Worm (Caenorhabditis elegans) whole organism, L2 larva: ENCODE measurements around the gene tbc-16.

Experiments used
- R02D3.7 ChIP-seq: fragments of 150-350 bp; optimal IDR thresholded peaks from 2 replicates; lab custom pipeline; 2014; ENCODE audit warnings: missing biosample characterization, missing genetic modification characterization
- ama-1 ChIP-seq: fragments of 150-350 bp; optimal IDR thresholded peaks from 2 replicates; lab custom pipeline; 2018; ENCODE audit warnings: inconsistent platforms
- blmp-1 ChIP-seq: sonication (generic microtip); optimal IDR thresholded peaks from 2 replicates; lab custom pipeline; 2017; ENCODE audit warnings: missing genetic modification characterization, mild to moderate bottlenecking, missing compliant biosample characterization, antibody characterized with exemption, moderate library complexity; ENCODE audit not compliant: insufficient read depth
- ceh-16 ChIP-seq: fragments of 150-350 bp; optimal IDR thresholded peaks from 2 replicates; lab custom pipeline; 2014; ENCODE audit warnings: missing biosample characterization, missing genetic modification characterization
- nhr-12 ChIP-seq: fragments of 150-350 bp; optimal IDR thresholded peaks from 2 replicates; lab custom pipeline; 2014; ENCODE audit warnings: missing biosample characterization, missing genetic modification characterization
- nhr-6 ChIP-seq: fragments of 150-350 bp; optimal IDR thresholded peaks from 2 replicates; lab custom pipeline; 2014; ENCODE audit warnings: missing biosample characterization, missing genetic modification characterization
- nhr-77 ChIP-seq: fragments of 150-350 bp; optimal IDR thresholded peaks from 2 replicates; lab custom pipeline; 2014; ENCODE audit warnings: missing biosample characterization, missing genetic modification characterization
- unc-55 ChIP-seq: fragments of 150-350 bp; sonication (generic microtip); optimal IDR thresholded peaks from 3 replicates; lab custom pipeline; 2014; ENCODE audit warnings: missing biosample characterization, missing genetic modification reagents, missing genetic modification characterization
- unc-62 ChIP-seq: fragments of 150-350 bp; optimal IDR thresholded peaks from 2 replicates; lab custom pipeline; 2014; ENCODE audit warnings: missing biosample characterization, missing genetic modification reagents, missing genetic modification characterization
- ztf-11 ChIP-seq: sonication (generic microtip); optimal IDR thresholded peaks from 2 replicates; lab custom pipeline; 2017; ENCODE audit warnings: missing biosample characterization, missing genetic modification characterization
- ztf-4 ChIP-seq: fragments of 150-350 bp; optimal IDR thresholded peaks from 2 replicates; lab custom pipeline; 2014; ENCODE audit warnings: missing biosample characterization, missing genetic modification characterization

DNA sequence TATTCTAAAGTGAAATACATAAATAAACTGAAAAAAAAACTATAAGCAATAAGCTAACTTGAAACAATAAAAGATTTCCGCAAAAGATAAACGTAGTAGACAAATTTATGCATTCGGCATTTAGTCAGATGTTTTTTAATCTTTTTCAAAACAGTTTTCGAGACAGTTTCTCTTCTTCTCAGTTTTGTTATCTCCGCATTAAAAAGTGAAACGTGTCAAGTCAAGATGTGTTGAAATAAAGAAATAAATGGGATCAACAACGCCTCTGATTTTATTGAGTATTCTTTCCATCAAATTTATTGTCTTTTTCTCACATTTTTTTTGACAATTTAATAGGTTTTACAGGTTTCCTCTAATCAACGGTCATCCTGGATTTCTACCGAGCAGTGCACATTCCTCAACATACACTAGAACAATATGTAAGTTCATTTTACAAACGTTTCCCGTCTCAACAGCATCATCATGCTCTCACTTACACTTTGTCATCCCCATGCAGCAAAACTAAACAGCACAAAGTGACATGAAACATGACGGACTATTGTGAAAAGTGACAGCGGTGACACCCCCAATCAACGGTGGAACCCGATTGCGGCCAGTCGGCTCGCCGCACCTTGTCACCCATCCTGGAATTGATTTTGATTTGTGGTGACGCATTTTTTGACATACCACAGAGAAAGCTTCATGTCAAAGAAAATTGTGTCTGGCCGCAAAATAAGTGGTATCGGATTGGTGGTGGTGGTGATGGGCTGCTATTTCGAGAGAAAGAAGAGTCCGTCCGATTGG, 42.5 kb upstream of the tbc-16 start:
- TF ChIP-seq ama-1, result no peak
- no peak for TF ChIP-seq nhr-12 (tag; lab: Kevin White, UChicago)
- TF ChIP-seq ceh-16 (tag; lab: Kevin White, UChicago), result no peak
- TF ChIP-seq R02D3.7 (tag; lab: Kevin White, UChicago), result no peak
- no peak for TF ChIP-seq ztf-4 (tag; lab: Kevin White, UChicago)
- no peak for TF ChIP-seq nhr-77
- peak; percentile 64 for TF ChIP-seq blmp-1 (tag; lab: Kevin White, UChicago)
- TF ChIP-seq unc-62, result no peak
- TF ChIP-seq unc-55, result no peak
- no peak for TF ChIP-seq ztf-11 (tag; lab: Kevin White, UChicago)
- TF ChIP-seq nhr-6 (tag; lab: Kevin White, UChicago), result no peak
